Fruit fly (Drosophila melanogaster) whole organism, pupa: ENCODE data around the gene CG14383.
A peak's percentile ranks its signal among the peaks of the same experiment; 100 is the strongest.

Source experiments
- CG10348 ChIP-seq: fragments of 200-800 bp; sonication (Bioruptor generic); IDR thresholded peaks from 2 replicates; pipeline ENCODE4 v1.3.6; 2022; ENCODE audit warnings: missing biosample characterization, missing genetic modification characterization
- CG12605 ChIP-seq: fragments of 200-800 bp; sonication (Bioruptor generic); IDR thresholded peaks from 2 replicates; pipeline ENCODE4 v1.3.6; 2022; ENCODE audit warnings: missing biosample characterization, missing genetic modification characterization
- CG13204 ChIP-seq: fragments of 200-800 bp; sonication (Bioruptor generic); optimal IDR thresholded peaks from 2 replicates; lab custom pipeline; 2018; ENCODE audit warnings: missing biosample characterization, mild to moderate bottlenecking, missing genetic modification characterization, moderate library complexity
- CG14655 ChIP-seq: fragments of 200-800 bp; sonication (Bioruptor generic); optimal IDR thresholded peaks from 3 replicates; lab custom pipeline; 2017; ENCODE audit warnings: mild to moderate bottlenecking, missing biosample characterization, missing genetic modification reagents, missing genetic modification characterization
- CG15710 ChIP-seq: fragments of 200-800 bp; sonication (Bioruptor generic); optimal IDR thresholded peaks from 2 replicates; lab custom pipeline; 2018; ENCODE audit warnings: missing biosample characterization, mild to moderate bottlenecking, missing genetic modification characterization, moderate library complexity
- CG17806 ChIP-seq: fragments of 200-800 bp; sonication (Bioruptor generic); optimal IDR thresholded peaks from 2 replicates; lab custom pipeline; 2018; ENCODE audit warnings: missing biosample characterization, mild to moderate bottlenecking, missing genetic modification characterization, moderate library complexity
- CG32121 ChIP-seq: fragments of 200-800 bp; sonication (Bioruptor generic); IDR thresholded peaks from 2 replicates; pipeline ENCODE4 v1.3.6; 2022; ENCODE audit warnings: missing biosample characterization, missing genetic modification characterization
- CG34367 ChIP-seq: fragments of 200-800 bp; sonication (Bioruptor generic); optimal IDR thresholded peaks from 2 replicates; lab custom pipeline; 2018; ENCODE audit warnings: missing biosample characterization, mild to moderate bottlenecking, missing genetic modification characterization
- CG4496 ChIP-seq: fragments of 200-800 bp; sonication (Bioruptor generic); IDR thresholded peaks from 3 replicates; pipeline ENCODE4 v1.3.6; 2022; ENCODE audit warnings: missing biosample characterization, missing genetic modification characterization
- CG8159 ChIP-seq: fragments of 200-800 bp; sonication (Bioruptor generic); optimal IDR thresholded peaks from 3 replicates; lab custom pipeline; 2018; ENCODE audit warnings: missing biosample characterization, mild to moderate bottlenecking, missing genetic modification characterization, moderate library complexity
- CG8301 ChIP-seq: fragments of 200-800 bp; sonication (Bioruptor generic); optimal IDR thresholded peaks from 2 replicates; lab custom pipeline; 2018; ENCODE audit warnings: missing biosample characterization, mild to moderate bottlenecking, missing genetic modification characterization
- CG9948 ChIP-seq: fragments of 200-800 bp; sonication (Bioruptor generic); optimal IDR thresholded peaks from 2 replicates; lab custom pipeline; 2018; ENCODE audit warnings: missing biosample characterization, mild to moderate bottlenecking, missing genetic modification characterization, moderate library complexity
- D1 ChIP-seq: fragments of 200-800 bp; sonication (Bioruptor generic); optimal IDR thresholded peaks from 2 replicates; lab custom pipeline; 2018; ENCODE audit warnings: missing biosample characterization, mild to moderate bottlenecking, missing genetic modification characterization, moderate library complexity
- EcR ChIP-seq: fragments of 200-800 bp; sonication (Bioruptor generic); optimal IDR thresholded peaks from 3 replicates; lab custom pipeline; 2019; ENCODE audit warnings: missing biosample characterization, missing genetic modification characterization, mild to moderate bottlenecking, moderate library complexity, missing genetic modification reagents
- Ets98B ChIP-seq: fragments of 200-800 bp; sonication (Bioruptor generic); IDR thresholded peaks from 2 replicates; pipeline ENCODE4 v1.3.6; 2022; ENCODE audit warnings: missing biosample characterization, missing genetic modification characterization
- Pif1A ChIP-seq: fragments of 200-800 bp; sonication (Bioruptor generic); optimal IDR thresholded peaks from 3 replicates; lab custom pipeline; 2016; ENCODE audit warnings: missing biosample characterization, missing genetic modification characterization
- Pif1B ChIP-seq: fragments of 200-800 bp; sonication (Bioruptor generic); optimal IDR thresholded peaks from 3 replicates; lab custom pipeline; 2016; ENCODE audit warnings: missing biosample characterization, missing genetic modification characterization
- Snoo ChIP-seq: fragments of 200-800 bp; sonication (Bioruptor generic); optimal IDR thresholded peaks from 3 replicates; lab custom pipeline; 2017; ENCODE audit warnings: missing biosample characterization, mild to moderate bottlenecking, missing genetic modification characterization, inconsistent platforms
- fd96Ca ChIP-seq: fragments of 200-800 bp; sonication (Bioruptor generic); IDR thresholded peaks from 3 replicates; pipeline ENCODE4 v1.3.6; 2022; ENCODE audit warnings: missing biosample characterization, missing genetic modification characterization
- gl ChIP-seq: fragments of 200-800 bp; sonication (Bioruptor generic); optimal IDR thresholded peaks from 2 replicates; lab custom pipeline; 2018; ENCODE audit warnings: missing biosample characterization, mild to moderate bottlenecking, missing genetic modification characterization
- rn ChIP-seq: fragments of 200-800 bp; sonication (Bioruptor generic); IDR thresholded peaks from 2 replicates; pipeline ENCODE4 v1.3.6; 2022; ENCODE audit warnings: missing biosample characterization, missing genetic modification characterization

Gene CG14383

DNA sequence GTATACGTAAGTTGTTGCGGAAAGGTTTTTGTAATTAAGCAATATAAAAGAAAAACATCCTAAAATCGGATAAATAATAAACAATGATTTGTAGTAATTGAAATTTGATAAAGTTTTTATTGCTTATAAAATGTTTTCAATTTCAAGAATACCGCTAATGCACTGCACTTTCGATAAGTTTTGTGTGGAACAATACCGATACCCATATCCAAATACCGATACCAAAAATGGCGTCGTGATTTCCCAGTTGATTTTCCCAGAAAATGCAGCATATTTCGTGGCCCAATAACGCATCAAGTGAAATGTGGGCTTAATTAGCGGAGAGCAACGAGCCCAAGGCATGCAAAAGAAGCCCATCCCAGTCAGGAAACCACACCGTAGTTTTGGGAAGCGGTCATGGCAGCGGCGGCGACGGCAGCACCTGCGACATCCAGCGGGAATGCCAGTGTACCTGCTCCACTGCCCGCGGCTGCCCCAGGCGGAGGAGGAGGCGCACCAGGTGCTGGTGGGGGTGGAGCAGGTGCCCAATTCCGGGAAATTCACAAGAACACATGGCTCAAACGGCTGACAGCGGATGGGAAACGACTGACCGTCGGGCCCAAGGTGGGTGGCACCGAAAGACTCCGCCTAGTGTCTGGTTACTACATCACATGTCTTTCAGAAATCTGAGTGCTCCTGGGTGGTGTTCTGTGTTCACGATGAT lies 2.3 kb downstream of the CG14383 start, which contains the start of gene CG31342:
CG31342 (plus strand) TSS at position 214 of the 703 bp plus-strand sequence.
- no peak for TF ChIP-seq Pif1B (GFP tag; lab: Kevin White, UChicago)
- TF ChIP-seq CG15710, result peak; percentile 34
- TF ChIP-seq EcR, result no peak
- TF ChIP-seq CG9948 (tag; lab: Kevin White, UChicago), result peak; percentile 38
- peak; percentile 27 for TF ChIP-seq CG17806
- peak; percentile 6 for TF ChIP-seq Snoo (tag; lab: Kevin White, UChicago)
- TF ChIP-seq CG32121 (GFP tag; lab: Robert Waterston, UW), result peak; percentile 27; the same call in 1 of the 2 replicates
- TF ChIP-seq, all 21 proteins: peak for 5

dm6 chr3R:12982982-12983633 lies 5.2 kb downstream of the CG14383 start:
- TF ChIP-seq Snoo (tag; lab: Kevin White, UChicago), result no peak
- TF ChIP-seq CG17806, result no peak
- TF ChIP-seq CG9948 (tag; lab: Kevin White, UChicago), result no peak
- TF ChIP-seq Ets98B (GFP tag; lab: Robert Waterston, UW), result no peak; the same call in 1 of the 2 replicates
- no peak for TF ChIP-seq CG8159 (tag; lab: Kevin White, UChicago)
- peak; percentile 49; the same call in 1 of the 2 replicates for TF ChIP-seq CG12605 (GFP tag; lab: Robert Waterston, UW)
- no peak for TF ChIP-seq CG14655
- no peak for TF ChIP-seq CG34367
- TF ChIP-seq, all 21 proteins: peak for 1

dm6 chr3R:12982167-12982981 lies 5.9 kb downstream of the CG14383 start:
- TF ChIP-seq CG8301 (tag; lab: Kevin White, UChicago), result peak; percentile 69
- peak; percentile 74 for TF ChIP-seq D1 (tag; lab: Kevin White, UChicago)
- TF ChIP-seq Ets98B (GFP tag; lab: Robert Waterston, UW), result peak; percentile 75
- peak; percentile 63 for TF ChIP-seq CG17806
- peak; percentile 56 for TF ChIP-seq CG9948 (tag; lab: Kevin White, UChicago)
- peak; percentile 51 for TF ChIP-seq Snoo (tag; lab: Kevin White, UChicago)
- peak; percentile 13; the same call in 1 of the 2 replicates for TF ChIP-seq CG10348 (GFP tag; lab: Robert Waterston, UW)
- TF ChIP-seq CG4496 (GFP tag; lab: Robert Waterston, UW), result peak; percentile 79
- peak; percentile 59; the same call in 1 of the 3 replicates for TF ChIP-seq fd96Ca (GFP tag; lab: Robert Waterston, UW)
- peak; percentile 27; the same call in 1 of the 2 replicates for TF ChIP-seq rn
- TF ChIP-seq Pif1A, result peak; percentile 29
- no peak for TF ChIP-seq CG13204 (GFP tag; lab: Kevin White, UChicago)
- TF ChIP-seq CG15710, result peak; percentile 67
- TF ChIP-seq EcR, result peak; percentile 84
- peak; percentile 64 for TF ChIP-seq CG34367
- peak; percentile 64 for TF ChIP-seq CG12605 (GFP tag; lab: Robert Waterston, UW)
- TF ChIP-seq CG32121 (GFP tag; lab: Robert Waterston, UW), result peak; percentile 74
- TF ChIP-seq CG14655, result no peak
- peak; percentile 52 for TF ChIP-seq gl (tag; lab: Kevin White, UChicago)
- peak; percentile 69 for TF ChIP-seq CG8159 (tag; lab: Kevin White, UChicago)
- peak; percentile 67 for TF ChIP-seq Pif1B (GFP tag; lab: Kevin White, UChicago)

dm6 chr3R:12981334-12982166 lies 6.8 kb downstream of the CG14383 start:
- no peak for TF ChIP-seq D1 (tag; lab: Kevin White, UChicago)
- peak; percentile 43; the same call in 1 of the 3 replicates for TF ChIP-seq fd96Ca (GFP tag; lab: Robert Waterston, UW)
- peak; percentile 86 for TF ChIP-seq CG14655
- peak; percentile 76 for TF ChIP-seq CG9948 (tag; lab: Kevin White, UChicago)
- peak; percentile 73; the same call in 2 of the 3 replicates for TF ChIP-seq CG4496 (GFP tag; lab: Robert Waterston, UW)
- TF ChIP-seq Pif1B (GFP tag; lab: Kevin White, UChicago), result peak; percentile 46
- TF ChIP-seq CG17806, result peak; percentile 73
- peak; percentile 36 for TF ChIP-seq CG13204 (GFP tag; lab: Kevin White, UChicago)
- TF ChIP-seq Ets98B (GFP tag; lab: Robert Waterston, UW), result peak; percentile 29
- TF ChIP-seq CG15710, result peak; percentile 72
- peak; percentile 76 for TF ChIP-seq CG8301 (tag; lab: Kevin White, UChicago)
- peak; percentile 91 for TF ChIP-seq EcR
- TF ChIP-seq gl (tag; lab: Kevin White, UChicago), result no peak
- peak; percentile 87 for TF ChIP-seq CG8159 (tag; lab: Kevin White, UChicago)
- 0 out of 2 replicates have a peak, but pooled peaks have one; percentile 17 for TF ChIP-seq rn
- peak; percentile 54; the same call in 1 of the 2 replicates for TF ChIP-seq CG12605 (GFP tag; lab: Robert Waterston, UW)
- peak; percentile 80 for TF ChIP-seq Pif1A
- TF ChIP-seq Snoo (tag; lab: Kevin White, UChicago), result peak; percentile 66
- TF ChIP-seq CG34367, result peak; percentile 65
- TF ChIP-seq CG10348 (GFP tag; lab: Robert Waterston, UW), result no peak
- peak; percentile 75 for TF ChIP-seq CG32121 (GFP tag; lab: Robert Waterston, UW)
